Fruit fly (Drosophila melanogaster): ENCODE results near the gene Csk.

- TF ChIP-seq pan (optimal IDR thresholded peaks at IDR 0.05), result no peak
- TF ChIP-seq Hnf4 (GFP tag; optimal IDR thresholded peaks at IDR 0.05), result no peak
- TF ChIP-seq tai (GFP tag; optimal IDR thresholded peaks at IDR 0.05), result no peak
- TF ChIP-seq usp (GFP tag; optimal IDR thresholded peaks at IDR 0.05), result no peak
- no peak for TF ChIP-seq OdsH (GFP tag; optimal IDR thresholded peaks at IDR 0.05)
- TF ChIP-seq Abd-B (GFP tag; optimal IDR thresholded peaks at IDR 0.05), result no peak
Measured at dm6 chr3R:11646826-11647225, 3.7 kb downstream of the Csk start.
